Worm (Caenorhabditis elegans) whole organism, young adult: ENCODE data around the gene F26F12.4.
A peak's percentile ranks its signal among the peaks of the same experiment; 100 is the strongest.

Experiments
- B0019.2 ChIP-seq: fragments of 200-800 bp; sonication (Bioruptor generic); conservative IDR thresholded peaks from 2 replicates; pipeline ENCODE4 v1.3.6; 2022; ENCODE audit warnings: missing genetic modification reagents, missing genetic modification characterization, missing compliant biosample characterization
- B0261.1 ChIP-seq: sonication (generic microtip); optimal IDR thresholded peaks from 2 replicates; lab custom pipeline; 2016; ENCODE audit warnings: mild to moderate bottlenecking, missing genetic modification characterization, moderate library complexity, missing compliant biosample characterization
- C06A6.2 ChIP-seq: fragments of 200-800 bp; sonication (Bioruptor generic); conservative IDR thresholded peaks from 2 replicates; pipeline ENCODE4 v1.3.6; 2022; ENCODE audit warnings: missing genetic modification characterization, missing compliant biosample characterization
- F10E7.11 ChIP-seq: sonication (generic microtip); optimal IDR thresholded peaks from 2 replicates; lab custom pipeline; 2017; ENCODE audit warnings: mild to moderate bottlenecking, missing genetic modification characterization, moderate library complexity, missing compliant biosample characterization
- F22D6.2 ChIP-seq: sonication (generic microtip); optimal IDR thresholded peaks from 2 replicates; lab custom pipeline; 2016; ENCODE audit warnings: mild to moderate bottlenecking, missing genetic modification characterization, missing compliant biosample characterization
- F23B12.7 ChIP-seq: sonication (generic microtip); optimal IDR thresholded peaks from 2 replicates; lab custom pipeline; 2017; ENCODE audit warnings: missing genetic modification characterization, mild to moderate bottlenecking, missing compliant biosample characterization, antibody characterized with exemption, moderate library complexity; ENCODE audit not compliant: insufficient read depth
- F33H1.4 ChIP-seq: fragments of 200-800 bp; sonication (Bioruptor generic); IDR thresholded peaks from 2 replicates; pipeline ENCODE4 v1.3.6; 2022; ENCODE audit warnings: missing genetic modification reagents, missing genetic modification characterization, missing compliant biosample characterization
- F39B2.1 ChIP-seq: fragments of 200-800 bp; sonication (Bioruptor generic); IDR thresholded peaks from 2 replicates; pipeline ENCODE4 v1.3.6; 2022; ENCODE audit warnings: missing genetic modification reagents, missing genetic modification characterization, missing compliant biosample characterization
- T07F8.4 ChIP-seq: sonication (generic microtip); optimal IDR thresholded peaks from 2 replicates; lab custom pipeline; 2016; ENCODE audit warnings: mild to moderate bottlenecking, missing genetic modification characterization, moderate library complexity, missing compliant biosample characterization
- Y53F4B.3 ChIP-seq: fragments of 200-800 bp; sonication (Bioruptor generic); IDR thresholded peaks from 2 replicates; pipeline ENCODE4 v1.3.6; 2022; ENCODE audit warnings: missing genetic modification reagents, missing genetic modification characterization, missing compliant biosample characterization
- Y79H2A.3 ChIP-seq: fragments of 200-800 bp; sonication (Bioruptor generic); conservative IDR thresholded peaks from 2 replicates; pipeline ENCODE4 v1.3.6; 2022; ENCODE audit warnings: missing genetic modification reagents, missing genetic modification characterization, missing compliant biosample characterization
- ZK185.1 ChIP-seq: sonication (generic microtip); optimal IDR thresholded peaks from 2 replicates; lab custom pipeline; 2016; ENCODE audit warnings: mild to moderate bottlenecking, missing genetic modification characterization, missing compliant biosample characterization; ENCODE audit not compliant: poor library complexity, severe bottlenecking
- ama-1 ChIP-seq, 3 experiments: fragments of 150-350 bp in 1 of 3; sonication (generic microtip) in 2 of 3; optimal IDR thresholded peaks; 2 replicates each; lab custom pipeline; 2014 to 2018; ENCODE audit warnings: missing biosample characterization in 2 of 3, missing genetic modification characterization in 2 of 3, missing genetic modification reagents in 2 of 3
- aptf-3 ChIP-seq: fragments of 200-800 bp; sonication (Bioruptor generic); IDR thresholded peaks from 2 replicates; pipeline ENCODE4 v1.3.6; 2022; ENCODE audit warnings: missing genetic modification characterization, missing compliant biosample characterization
- atf-7 ChIP-seq: sonication (generic microtip); optimal IDR thresholded peaks from 2 replicates; lab custom pipeline; 2017; ENCODE audit warnings: mild to moderate bottlenecking, missing genetic modification characterization, missing compliant biosample characterization
- athp-1 ChIP-seq: sonication (generic microtip); optimal IDR thresholded peaks from 2 replicates; lab custom pipeline; 2017; ENCODE audit warnings: mild to moderate bottlenecking, missing genetic modification characterization, missing compliant biosample characterization
- cebp-1 ChIP-seq, 2 experiments: fragments of 200-800 bp in 1 of 2; sonication (Bioruptor generic) in 1 of 2; sonication (generic microtip) in 1 of 2; IDR thresholded peaks in 1 of 2; optimal IDR thresholded peaks in 1 of 2; 2 replicates each; pipeline versions ENCODE4 v1.3.6 to Lab custom; 2017 to 2022; ENCODE audit warnings: missing compliant biosample characterization in 2 of 2, missing genetic modification characterization in 2 of 2, mild to moderate bottlenecking in 1 of 2, missing genetic modification reagents in 1 of 2, moderate library complexity in 1 of 2
- ceh-27 ChIP-seq: fragments of 200-800 bp; sonication (Bioruptor generic); optimal IDR thresholded peaks from 2 replicates; lab custom pipeline; 2018; ENCODE audit warnings: mild to moderate bottlenecking, missing genetic modification characterization, moderate library complexity, missing compliant biosample characterization
- ceh-40 ChIP-seq: fragments of 200-800 bp; sonication (Bioruptor generic); IDR thresholded peaks from 2 replicates; pipeline ENCODE4 v1.3.6; 2022; ENCODE audit warnings: missing genetic modification characterization, missing compliant biosample characterization
- ceh-79 ChIP-seq: sonication (generic microtip); optimal IDR thresholded peaks from 2 replicates; lab custom pipeline; 2017; ENCODE audit warnings: mild to moderate bottlenecking, missing genetic modification characterization, missing compliant biosample characterization
- chd-7 ChIP-seq: sonication (generic microtip); optimal IDR thresholded peaks from 2 replicates; lab custom pipeline; 2016; ENCODE audit warnings: mild to moderate bottlenecking, missing genetic modification characterization, moderate library complexity, missing compliant biosample characterization
- die-1 ChIP-seq: sonication (generic microtip); optimal IDR thresholded peaks from 2 replicates; lab custom pipeline; 2016; ENCODE audit warnings: missing genotype, mild to moderate bottlenecking, missing genetic modification characterization, missing compliant biosample characterization
- dpff-1 ChIP-seq: sonication (generic microtip); optimal IDR thresholded peaks from 2 replicates; lab custom pipeline; 2017; ENCODE audit warnings: mild to moderate bottlenecking, missing genetic modification characterization, missing compliant biosample characterization
- egl-44 ChIP-seq: fragments of 200-800 bp; sonication (Bioruptor generic); IDR thresholded peaks from 2 replicates; pipeline ENCODE4 v1.3.6; 2022; ENCODE audit warnings: missing genetic modification reagents, missing genetic modification characterization, missing compliant biosample characterization
- ekl-4 ChIP-seq: fragments of 200-800 bp; sonication (Bioruptor generic); IDR thresholded peaks from 2 replicates; pipeline ENCODE4 v1.3.6; 2022; ENCODE audit warnings: missing genetic modification reagents, missing genetic modification characterization, missing compliant biosample characterization
- ets-4 ChIP-seq: fragments of 200-800 bp; sonication (Bioruptor generic); optimal IDR thresholded peaks from 2 replicates; lab custom pipeline; 2018; ENCODE audit warnings: mild to moderate bottlenecking, missing genetic modification characterization, missing compliant biosample characterization
- gei-17 ChIP-seq: fragments of 200-800 bp; sonication (Bioruptor generic); optimal IDR thresholded peaks from 2 replicates; lab custom pipeline; 2018; ENCODE audit warnings: mild to moderate bottlenecking, missing genetic modification characterization, missing compliant biosample characterization
- hmg-1.2 ChIP-seq: fragments of 200-800 bp; sonication (Bioruptor generic); IDR thresholded peaks from 2 replicates; pipeline ENCODE4 v1.3.6; 2022; ENCODE audit warnings: missing genetic modification reagents, missing genetic modification characterization, missing compliant biosample characterization
- hsf-1 ChIP-seq: fragments of 200-800 bp; sonication (Bioruptor generic); IDR thresholded peaks from 2 replicates; pipeline ENCODE4 v1.3.6; 2022; ENCODE audit warnings: missing genetic modification reagents, missing genetic modification characterization, missing compliant biosample characterization
- let-526 ChIP-seq: fragments of 200-800 bp; sonication (Bioruptor generic); IDR thresholded peaks from 2 replicates; pipeline ENCODE4 v1.3.6; 2022; ENCODE audit warnings: missing genetic modification reagents, missing genetic modification characterization, missing compliant biosample characterization
- lin-26 ChIP-seq: fragments of 200-800 bp; sonication (Bioruptor generic); IDR thresholded peaks from 2 replicates; pipeline ENCODE4 v1.3.6; 2022; ENCODE audit warnings: missing genetic modification reagents, missing genetic modification characterization, missing compliant biosample characterization
- lin-54 ChIP-seq: fragments of 200-800 bp; sonication (Bioruptor generic); optimal IDR thresholded peaks from 2 replicates; lab custom pipeline; 2018; ENCODE audit warnings: mild to moderate bottlenecking, missing genetic modification characterization, missing compliant biosample characterization
- lir-1 ChIP-seq: fragments of 200-800 bp; sonication (Bioruptor generic); conservative IDR thresholded peaks from 2 replicates; pipeline ENCODE4 v1.3.6; 2022; ENCODE audit warnings: missing genetic modification reagents, missing genetic modification characterization, missing compliant biosample characterization
- madf-10 ChIP-seq: sonication (generic microtip); optimal IDR thresholded peaks from 2 replicates; lab custom pipeline; 2016; ENCODE audit warnings: mild to moderate bottlenecking, missing genetic modification characterization, missing compliant biosample characterization
- mxl-1 ChIP-seq: sonication (generic microtip); optimal IDR thresholded peaks from 2 replicates; lab custom pipeline; 2016; ENCODE audit warnings: missing genetic modification characterization, missing compliant biosample characterization
- nfya-1 ChIP-seq: sonication (generic microtip); optimal IDR thresholded peaks from 2 replicates; lab custom pipeline; 2017; ENCODE audit warnings: antibody characterized with exemption, missing compliant biosample characterization, missing genetic modification characterization, borderline replicate concordance; ENCODE audit not compliant: insufficient read depth
- nhr-80 ChIP-seq: sonication (generic microtip); optimal IDR thresholded peaks from 2 replicates; lab custom pipeline; 2016; ENCODE audit warnings: missing genetic modification characterization, missing compliant biosample characterization
- pbrm-1 ChIP-seq: fragments of 200-800 bp; sonication (Bioruptor generic); IDR thresholded peaks from 2 replicates; pipeline ENCODE4 v1.3.6; 2022; ENCODE audit warnings: missing genetic modification reagents, missing genetic modification characterization, missing compliant biosample characterization
- rec-8 ChIP-seq, 2 experiments: sonication (generic microtip); optimal IDR thresholded peaks; 2 replicates each; lab custom pipeline; 2016; ENCODE audit warnings: mild to moderate bottlenecking in 2 of 2, missing genetic modification characterization in 2 of 2, missing genetic modification reagents in 2 of 2, missing genotype in 2 of 2, missing biosample characterization in 1 of 2, missing compliant biosample characterization in 1 of 2, moderate library complexity in 1 of 2
- snpc-3.4 ChIP-seq: sonication (generic microtip); optimal IDR thresholded peaks from 2 replicates; lab custom pipeline; 2017; ENCODE audit warnings: missing genetic modification characterization, mild to moderate bottlenecking, missing compliant biosample characterization, antibody characterized with exemption, moderate library complexity, missing genotype, missing genetic modification reagents
- tbx-9 ChIP-seq: sonication (generic microtip); optimal IDR thresholded peaks from 2 replicates; lab custom pipeline; 2016; ENCODE audit warnings: borderline replicate concordance, missing genetic modification characterization, inconsistent platforms, missing compliant biosample characterization
- tlf-1 ChIP-seq: fragments of 200-800 bp; sonication (Bioruptor generic); optimal IDR thresholded peaks from 2 replicates; lab custom pipeline; 2018; ENCODE audit warnings: mild to moderate bottlenecking, missing genetic modification characterization, missing compliant biosample characterization
- unc-130 ChIP-seq: sonication (generic microtip); optimal IDR thresholded peaks from 2 replicates; lab custom pipeline; 2016; ENCODE audit warnings: missing genetic modification reagents, missing genetic modification characterization, missing compliant biosample characterization
- xnd-1 ChIP-seq: sonication (generic microtip); optimal IDR thresholded peaks from 2 replicates; lab custom pipeline; 2016; ENCODE audit warnings: missing genotype, missing genetic modification reagents, missing genetic modification characterization, missing compliant biosample characterization
- zfh-2 ChIP-seq: fragments of 200-800 bp; sonication (Bioruptor generic); conservative IDR thresholded peaks from 2 replicates; pipeline ENCODE4 v1.3.6; 2022; ENCODE audit warnings: missing genetic modification reagents, missing genetic modification characterization, missing compliant biosample characterization
- ztf-22 ChIP-seq: fragments of 200-800 bp; sonication (Bioruptor generic); optimal IDR thresholded peaks from 2 replicates; lab custom pipeline; 2018; ENCODE audit warnings: mild to moderate bottlenecking, missing genetic modification characterization, moderate library complexity, missing compliant biosample characterization

The F26F12.4 gene

ce11 chrV:5838576-5839366 is 30.4 kb downstream of the F26F12.4 start, which contains the start of gene F26F12.2:
Gene F26F12.2, minus strand, starts transcription at chrV:5838613.
- TF ChIP-seq ceh-79 (tag; lab: Kevin White, UChicago) = no peak
- TF ChIP-seq gei-17 = no peak
- peak; percentile 25 for TF ChIP-seq chd-7
- TF ChIP-seq athp-1 (tag; lab: Kevin White, UChicago) = no peak
- no peak for TF ChIP-seq lin-26
- no peak for TF ChIP-seq madf-10 (tag; lab: Kevin White, UChicago)
- TF ChIP-seq ama-1 (optimal IDR thresholded peaks at IDR 0.05; lab: Kevin White, UChicago) = peak; percentile 47
- no peak for TF ChIP-seq ama-1 (GFP tag; optimal IDR thresholded peaks at IDR 0.05; lab: Kevin White, UChicago)
- no peak for TF ChIP-seq zfh-2
- no peak for TF ChIP-seq B0019.2 (GFP tag; lab: Robert Waterston, UW)
- no peak for TF ChIP-seq ekl-4 (GFP tag; lab: Robert Waterston, UW)
- TF ChIP-seq nhr-80 (tag; lab: Kevin White, UChicago) = no peak
- TF ChIP-seq cebp-1 (GFP tag; IDR thresholded peaks at IDR 0.05; lab: Robert Waterston, UW) = no peak; the same call in none of the 2 replicates
- peak; percentile 69 for TF ChIP-seq cebp-1 (tag; optimal IDR thresholded peaks at IDR 0.05; lab: Kevin White, UChicago)
- TF ChIP-seq F39B2.1 (GFP tag; lab: Robert Waterston, UW) = no peak
- TF ChIP-seq hsf-1 (GFP tag; lab: Robert Waterston, UW) = peak; percentile 8; the same call in 1 of the 2 replicates
- no peak for TF ChIP-seq F23B12.7 (tag; lab: Kevin White, UChicago)
- TF ChIP-seq dpff-1 = no peak
- TF ChIP-seq lin-54 (GFP tag; lab: Kevin White, UChicago) = no peak
- TF ChIP-seq ZK185.1 (tag; lab: Kevin White, UChicago) = peak; percentile 75
- TF ChIP-seq nfya-1 = no peak
- TF ChIP-seq rec-8 (tag; optimal IDR thresholded peaks at IDR 0.05; lab: Kevin White, UChicago) = no peak
- TF ChIP-seq egl-44 = no peak
- no peak for TF ChIP-seq Y79H2A.3 (GFP tag; lab: Robert Waterston, UW)
- TF ChIP-seq T07F8.4 = no peak
- no peak for TF ChIP-seq pbrm-1 (GFP tag; lab: Robert Waterston, UW)
- TF ChIP-seq xnd-1 (tag; lab: Kevin White, UChicago) = no peak
- TF ChIP-seq hmg-1.2 (GFP tag; lab: Robert Waterston, UW) = no peak
- no peak for TF ChIP-seq ztf-22
- TF ChIP-seq die-1 = no peak
- no peak; the same call in 1 of the 2 replicates for TF ChIP-seq C06A6.2 (GFP tag; lab: Robert Waterston, UW)
- TF ChIP-seq mxl-1 (tag; lab: Kevin White, UChicago) = no peak
- TF ChIP-seq tbx-9 (tag; lab: Kevin White, UChicago) = no peak
- TF ChIP-seq F22D6.2 (tag; lab: Kevin White, UChicago) = no peak
- TF ChIP-seq F33H1.4 (GFP tag; lab: Robert Waterston, UW) = no peak
- TF ChIP-seq ceh-27 = no peak
- TF ChIP-seq snpc-3.4 (tag; lab: Kevin White, UChicago) = no peak
- no peak for TF ChIP-seq let-526 (GFP tag; lab: Robert Waterston, UW)
- no peak for TF ChIP-seq tlf-1 (GFP tag; lab: Kevin White, UChicago)
- TF ChIP-seq aptf-3 (GFP tag; lab: Robert Waterston, UW) = no peak
- TF ChIP-seq F10E7.11 (tag; lab: Kevin White, UChicago) = no peak
- TF ChIP-seq Y53F4B.3 (GFP tag; lab: Robert Waterston, UW) = no peak; the same call in 1 of the 2 replicates
- peak; percentile 19 for TF ChIP-seq atf-7
- no peak for TF ChIP-seq lir-1
- TF ChIP-seq ets-4 (GFP tag; lab: Kevin White, UChicago) = no peak
- TF ChIP-seq B0261.1 (tag; lab: Kevin White, UChicago) = no peak
- TF ChIP-seq ceh-40 (GFP tag; lab: Robert Waterston, UW) = no peak
- no peak for TF ChIP-seq unc-130 (GFP tag; lab: Kevin White, UChicago)
